Worm (Caenorhabditis elegans) whole organism, L1 larva: ENCODE results near the gene tba-9.

Experiments
- C04F5.9 ChIP-seq: sonication (generic microtip); optimal IDR thresholded peaks from 2 replicates; lab custom pipeline; 2016; ENCODE audit warnings: missing genetic modification characterization, missing compliant biosample characterization
- C34B4.2 ChIP-seq: sonication (generic microtip); optimal IDR thresholded peaks from 2 replicates; lab custom pipeline; 2017; ENCODE audit warnings: mild to moderate bottlenecking, missing genetic modification characterization, missing compliant biosample characterization
- F16B12.6 ChIP-seq: fragments of 150-350 bp; optimal IDR thresholded peaks from 2 replicates; lab custom pipeline; 2014; ENCODE audit warnings: missing biosample characterization, missing genetic modification characterization
- aha-1 ChIP-seq: fragments of 150-350 bp; optimal IDR thresholded peaks from 2 replicates; lab custom pipeline; 2014; ENCODE audit warnings: missing biosample characterization, missing genetic modification characterization
- aly-2 ChIP-seq: fragments of 150-350 bp; optimal IDR thresholded peaks from 2 replicates; lab custom pipeline; 2014; ENCODE audit warnings: missing biosample characterization, missing genetic modification characterization
- ama-1 ChIP-seq: fragments of 150-350 bp; optimal IDR thresholded peaks from 2 replicates; lab custom pipeline; 2014
- blmp-1 ChIP-seq: fragments of 150-350 bp; optimal IDR thresholded peaks from 2 replicates; lab custom pipeline; 2014; ENCODE audit warnings: missing biosample characterization, missing genetic modification characterization
- ceh-82 ChIP-seq, 3 experiments: fragments of 150-350 bp in 1 of 3; sonication (generic microtip) in 2 of 3; optimal IDR thresholded peaks; 2 replicates each; lab custom pipeline; 2014 to 2017; ENCODE audit warnings: missing biosample characterization in 3 of 3, missing genetic modification characterization in 3 of 3
- ceh-88 ChIP-seq: fragments of 200-800 bp; sonication (Bioruptor generic); IDR thresholded peaks from 2 replicates; pipeline ENCODE4 v1.3.6; 2022; ENCODE audit warnings: missing genetic modification characterization, missing compliant biosample characterization
- dsc-1 ChIP-seq: sonication (generic microtip); optimal IDR thresholded peaks from 2 replicates; lab custom pipeline; 2016; ENCODE audit warnings: mild to moderate bottlenecking, missing genetic modification characterization, missing compliant biosample characterization
- elt-2 ChIP-seq: sonication (generic microtip); optimal IDR thresholded peaks from 2 replicates; lab custom pipeline; 2016; ENCODE audit warnings: missing genetic modification characterization, mild to moderate bottlenecking, inconsistent platforms, missing compliant biosample characterization, missing genetic modification reagents
- elt-3 ChIP-seq, 6 experiments: fragments of 150-350 bp in 1 of 6; sonication (generic microtip); optimal IDR thresholded peaks; 2 replicates each; lab custom pipeline; 2017 to 2018; ENCODE audit warnings: missing biosample characterization in 6 of 6, missing genetic modification characterization in 6 of 6, inconsistent platforms in 1 of 6
- ets-5 ChIP-seq: fragments of 200-800 bp; sonication (Bioruptor generic); IDR thresholded peaks from 2 replicates; pipeline ENCODE4 v1.3.6; 2022; ENCODE audit warnings: missing genetic modification characterization, missing compliant biosample characterization
- fkh-8 ChIP-seq: sonication (generic microtip); optimal IDR thresholded peaks from 2 replicates; lab custom pipeline; 2016; ENCODE audit warnings: mild to moderate bottlenecking, missing genetic modification characterization, missing compliant biosample characterization
- hlh-17 ChIP-seq: fragments of 200-800 bp; sonication (Bioruptor generic); optimal IDR thresholded peaks from 2 replicates; lab custom pipeline; 2018; ENCODE audit warnings: missing genetic modification characterization, mild to moderate bottlenecking, missing compliant biosample characterization, moderate library complexity, borderline replicate concordance
- isw-1 ChIP-seq: fragments of 200-800 bp; sonication (Bioruptor generic); IDR thresholded peaks from 2 replicates; pipeline ENCODE4 v1.3.6; 2022; ENCODE audit warnings: missing genetic modification characterization, missing compliant biosample characterization
- jun-1 ChIP-seq: fragments of 150-350 bp; optimal IDR thresholded peaks from 2 replicates; lab custom pipeline; 2014; ENCODE audit warnings: missing biosample characterization, missing genetic modification reagents, missing genetic modification characterization
- lin-14 ChIP-seq: fragments of 200-800 bp; sonication (Bioruptor generic); optimal IDR thresholded peaks from 2 replicates; lab custom pipeline; 2018; ENCODE audit warnings: mild to moderate bottlenecking, missing genetic modification characterization, moderate library complexity, missing compliant biosample characterization
- lin-15B ChIP-seq: fragments of 150-350 bp; sonication (generic microtip); optimal IDR thresholded peaks from 3 replicates; lab custom pipeline; 2014; ENCODE audit warnings: missing biosample characterization, missing genetic modification characterization
- lin-39 ChIP-seq: fragments of 150-350 bp; optimal IDR thresholded peaks from 2 replicates; lab custom pipeline; 2014; ENCODE audit warnings: missing biosample characterization, missing genetic modification reagents, missing genetic modification characterization
- lir-3 ChIP-seq: sonication (generic microtip); optimal IDR thresholded peaks from 2 replicates; lab custom pipeline; 2016; ENCODE audit warnings: mild to moderate bottlenecking, missing genetic modification characterization, moderate library complexity, missing compliant biosample characterization; ENCODE audit not compliant: poor library complexity
- mdl-1 ChIP-seq, 2 experiments: fragments of 150-350 bp; optimal IDR thresholded peaks; 2 replicates each; lab custom pipeline; 2014 to 2017; ENCODE audit warnings: missing biosample characterization in 2 of 2, missing genetic modification characterization in 2 of 2, inconsistent platforms in 1 of 2
- mef-2 ChIP-seq: fragments of 150-350 bp; optimal IDR thresholded peaks from 2 replicates; lab custom pipeline; 2014; ENCODE audit warnings: missing biosample characterization, missing genetic modification characterization
- nhr-11 ChIP-seq: fragments of 150-350 bp; optimal IDR thresholded peaks from 2 replicates; lab custom pipeline; 2014; ENCODE audit warnings: missing biosample characterization, missing genetic modification characterization
- nhr-12 ChIP-seq: sonication (generic microtip); optimal IDR thresholded peaks from 2 replicates; lab custom pipeline; 2017; ENCODE audit warnings: missing biosample characterization, missing genetic modification characterization
- nhr-28 ChIP-seq: fragments of 150-350 bp; optimal IDR thresholded peaks from 2 replicates; lab custom pipeline; 2014; ENCODE audit warnings: missing biosample characterization, missing genetic modification characterization
- nhr-47 ChIP-seq: sonication (generic microtip); optimal IDR thresholded peaks from 2 replicates; lab custom pipeline; 2016; ENCODE audit warnings: mild to moderate bottlenecking, missing genetic modification characterization, moderate library complexity, missing compliant biosample characterization
- nhr-71 ChIP-seq: sonication (generic microtip); optimal IDR thresholded peaks from 2 replicates; lab custom pipeline; 2016; ENCODE audit warnings: mild to moderate bottlenecking, missing genetic modification characterization, moderate library complexity, missing compliant biosample characterization
- nhr-76 ChIP-seq: sonication (generic microtip); optimal IDR thresholded peaks from 2 replicates; lab custom pipeline; 2017; ENCODE audit warnings: missing biosample characterization, missing genetic modification characterization
- nhr-77 ChIP-seq: fragments of 150-350 bp; optimal IDR thresholded peaks from 2 replicates; lab custom pipeline; 2014; ENCODE audit warnings: missing biosample characterization, missing genetic modification characterization
- nhr-85 ChIP-seq: sonication (generic microtip); peaks from one replicate; lab custom pipeline; 2016; ENCODE audit warnings: missing genetic modification characterization, inconsistent platforms, missing compliant biosample characterization
- nhr-90 ChIP-seq: sonication (generic microtip); optimal IDR thresholded peaks from 2 replicates; lab custom pipeline; 2016; ENCODE audit warnings: mild to moderate bottlenecking, missing genetic modification characterization, missing compliant biosample characterization; ENCODE audit not compliant: poor library complexity
- pax-3 ChIP-seq: fragments of 200-800 bp; sonication (Bioruptor generic); optimal IDR thresholded peaks from 2 replicates; lab custom pipeline; 2018; ENCODE audit warnings: mild to moderate bottlenecking, missing genetic modification characterization, moderate library complexity, missing compliant biosample characterization
- pqm-1 ChIP-seq: sonication (generic microtip); optimal IDR thresholded peaks from 3 replicates; lab custom pipeline; 2017; ENCODE audit warnings: missing biosample characterization, missing genetic modification characterization
- snu-23 ChIP-seq: sonication (generic microtip); optimal IDR thresholded peaks from 2 replicates; lab custom pipeline; 2016; ENCODE audit warnings: missing genetic modification characterization, missing compliant biosample characterization
- sox-4 ChIP-seq: sonication (generic microtip); optimal IDR thresholded peaks from 2 replicates; lab custom pipeline; 2016; ENCODE audit warnings: missing genetic modification characterization, missing compliant biosample characterization
- sup-37 ChIP-seq: fragments of 200-800 bp; sonication (Bioruptor generic); optimal IDR thresholded peaks from 2 replicates; lab custom pipeline; 2018; ENCODE audit warnings: mild to moderate bottlenecking, missing genetic modification characterization, missing compliant biosample characterization
- tbx-2 ChIP-seq: sonication (generic microtip); optimal IDR thresholded peaks from 2 replicates; lab custom pipeline; 2016; ENCODE audit warnings: missing genetic modification characterization, missing compliant biosample characterization
- unc-130 ChIP-seq: fragments of 150-350 bp; optimal IDR thresholded peaks from 2 replicates; lab custom pipeline; 2017; ENCODE audit warnings: missing biosample characterization, missing genetic modification characterization, inconsistent platforms
- unc-62 ChIP-seq: fragments of 150-350 bp; optimal IDR thresholded peaks from 2 replicates; lab custom pipeline; 2014; ENCODE audit warnings: missing biosample characterization, missing genetic modification reagents, missing genetic modification characterization
- unc-98 ChIP-seq: fragments of 200-800 bp; sonication (Bioruptor generic); IDR thresholded peaks from 2 replicates; pipeline ENCODE4 v1.3.6; 2022; ENCODE audit warnings: missing genetic modification characterization, missing compliant biosample characterization
- vab-15 ChIP-seq: sonication (generic microtip); optimal IDR thresholded peaks from 2 replicates; lab custom pipeline; 2017; ENCODE audit warnings: missing genotype, mild to moderate bottlenecking, missing genetic modification characterization, missing compliant biosample characterization
- ztf-11 ChIP-seq, 2 experiments: sonication (generic microtip); optimal IDR thresholded peaks; 2 replicates each; lab custom pipeline; 2016 to 2017; ENCODE audit warnings: missing genetic modification characterization in 2 of 2, missing biosample characterization in 1 of 2, missing compliant biosample characterization in 1 of 2
- ztf-4 ChIP-seq: fragments of 150-350 bp; optimal IDR thresholded peaks from 2 replicates; lab custom pipeline; 2014; ENCODE audit warnings: missing biosample characterization, missing genetic modification characterization

Gene tba-9

DNA sequence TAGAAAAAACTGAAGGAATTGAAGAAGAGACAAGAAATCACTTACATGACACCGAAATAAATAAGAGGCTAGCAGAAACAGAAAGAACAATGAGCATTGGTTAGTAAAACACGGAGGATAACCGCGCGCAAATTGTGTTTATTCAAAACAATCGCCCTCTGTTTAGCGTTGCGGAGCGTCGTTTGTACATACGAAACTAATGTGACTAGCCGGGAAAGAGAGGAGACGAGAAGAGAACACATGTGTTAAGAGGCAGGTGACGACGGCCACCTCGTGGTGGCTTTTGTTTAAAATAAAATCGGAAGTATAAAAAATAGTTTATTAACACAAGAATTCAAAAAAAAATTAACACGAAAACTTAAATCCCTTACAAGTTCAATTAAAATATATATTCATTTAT, 6.8 kb upstream of the tba-9 start, which contains the start of gene F40F4.7 (continued):
- TF ChIP-seq fkh-8 (tag; lab: Kevin White, UChicago) = peak; percentile 27
- TF ChIP-seq unc-62 (GFP tag; lab: Kevin White, UChicago) = no peak
- no peak for TF ChIP-seq aly-2 (tag; lab: Kevin White, UChicago)
- TF ChIP-seq nhr-12 (tag; lab: Kevin White, UChicago) = no peak
- TF ChIP-seq ets-5 (GFP tag; lab: Robert Waterston, UW) = no peak

DNA sequence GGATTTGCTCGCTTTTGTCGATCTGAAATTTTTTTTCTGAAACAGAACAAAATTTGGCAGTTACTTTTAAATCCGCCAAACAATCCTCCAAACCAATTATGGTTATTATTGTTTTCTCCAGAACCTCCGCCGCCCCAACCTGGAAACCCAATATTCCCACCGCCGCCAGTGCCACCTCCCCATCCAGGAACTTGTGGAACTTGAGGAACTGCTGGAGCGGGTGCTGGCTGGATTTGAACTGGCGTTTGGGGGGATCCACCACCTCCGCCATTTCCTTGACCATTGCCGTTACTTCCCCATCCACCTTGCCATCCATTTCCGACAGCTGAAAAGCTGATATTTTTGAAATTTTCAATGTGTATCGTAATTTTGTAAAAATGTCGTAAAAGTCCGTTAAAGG, 4.8 kb upstream of the tba-9 start:
- TF ChIP-seq unc-62 (GFP tag; lab: Kevin White, UChicago) (no peak), nhr-47 (tag; lab: Kevin White, UChicago) (no peak), nhr-28 (tag; lab: Kevin White, UChicago) (no peak), C04F5.9 (no peak), ceh-88 (GFP tag; lab: Robert Waterston, UW) (no peak), tbx-2 (tag; lab: Kevin White, UChicago) (no peak), F16B12.6 (tag; lab: Kevin White, UChicago) (no peak), unc-98 (GFP tag; lab: Robert Waterston, UW) (no peak), lir-3 (tag; lab: Kevin White, UChicago) (no peak), jun-1 (tag; lab: Kevin White, UChicago) (no peak), ztf-4 (tag; lab: Kevin White, UChicago) (no peak), fkh-8 (tag; lab: Kevin White, UChicago) (no peak), nhr-85 (tag; lab: Kevin White, UChicago) (no peak)

DNA sequence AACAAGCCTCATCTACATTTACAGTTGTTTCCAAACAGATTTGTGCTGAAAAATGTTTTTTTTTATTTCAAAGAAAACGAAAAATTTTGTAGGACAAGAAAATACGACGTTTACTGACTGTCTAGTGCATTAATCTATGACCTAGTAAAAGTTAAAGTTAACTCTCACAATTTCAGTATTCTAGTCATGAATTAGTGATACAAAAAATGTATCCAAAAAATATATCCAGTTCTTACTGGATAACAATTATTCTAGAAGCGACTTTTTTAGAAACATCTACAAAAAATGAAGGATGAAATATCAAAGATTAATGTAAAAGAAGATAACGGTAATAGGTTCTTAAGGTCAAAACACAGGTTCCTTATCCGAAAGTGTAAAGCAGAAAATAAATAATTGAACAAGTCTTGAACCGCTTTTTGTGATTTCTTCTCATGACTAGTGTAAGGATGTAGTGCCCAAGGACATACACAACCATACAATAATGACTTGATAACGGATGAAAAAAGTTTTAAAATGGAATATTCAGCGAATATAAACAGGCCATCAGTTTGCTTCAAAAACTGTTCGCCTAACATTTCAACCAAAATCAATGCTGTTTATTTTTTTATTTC, 2.0 kb upstream of the tba-9 start, which contains the start of gene pqn-37:
Gene pqn-37, minus strand, starts transcription at position 51 of the 611 bp plus-strand sequence.
- TF ChIP-seq ceh-88 (GFP tag; lab: Robert Waterston, UW) (no peak), hlh-17 (GFP tag; lab: Kevin White, UChicago) (no peak), fkh-8 (tag; lab: Kevin White, UChicago) (no peak), pax-3 (tag; lab: Kevin White, UChicago) (no peak), lin-14 (GFP tag; lab: Kevin White, UChicago) (peak; percentile 17), aha-1 (tag; lab: Kevin White, UChicago) (no peak), nhr-71 (tag; lab: Kevin White, UChicago) (peak; percentile 42), mef-2 (tag; lab: Kevin White, UChicago) (no peak), C34B4.2 (tag; lab: Kevin White, UChicago) (no peak), nhr-85 (tag; lab: Kevin White, UChicago) (peak; percentile 55), isw-1 (GFP tag; lab: Robert Waterston, UW) (no peak), C04F5.9 (no peak), unc-130 (no peak)

DNA sequence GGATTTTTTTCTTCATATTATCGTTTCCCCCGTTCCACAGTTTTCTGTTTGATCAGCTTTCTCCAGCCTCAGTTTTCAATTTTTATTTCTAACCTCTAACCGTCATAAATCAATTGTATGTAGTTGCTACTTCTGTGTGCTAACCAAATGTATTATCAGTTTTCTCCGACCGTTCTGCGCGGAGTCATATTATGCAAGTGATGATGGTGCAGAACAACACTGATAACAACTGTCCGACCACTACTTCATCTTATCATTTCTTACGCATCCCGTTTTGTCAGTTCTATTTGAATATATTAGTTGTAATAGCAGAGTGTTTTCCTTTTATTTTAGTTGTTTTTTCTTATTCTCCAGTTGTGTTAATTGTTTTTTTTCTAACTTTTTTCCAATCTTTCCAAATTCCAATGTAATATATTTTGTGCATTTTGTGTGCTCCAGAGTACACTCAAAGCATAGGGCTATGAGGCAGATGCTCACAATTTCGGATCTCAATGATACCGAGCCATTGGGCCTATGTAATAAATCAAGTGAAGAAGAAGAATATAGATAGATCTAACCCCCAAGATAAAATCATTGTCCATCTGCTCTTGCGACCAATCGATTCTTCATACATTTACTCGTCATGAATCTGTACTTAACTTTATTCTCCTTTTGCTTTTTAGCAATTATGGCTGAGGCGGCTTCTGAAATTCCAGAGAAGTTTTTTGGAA, 4.3 kb downstream of the tba-9 start, which contains the start of gene lbp-3:
Gene lbp-3, plus strand, starts transcription at position 589 of the 710 bp plus-strand sequence.
- TF ChIP-seq ztf-11 (tag; optimal IDR thresholded peaks at IDR 0.05; lab: Kevin White, UChicago) (no peak), mdl-1 (tag; optimal IDR thresholded peaks at IDR 0.05; lab: Kevin White, UChicago) (no peak), blmp-1 (no peak), nhr-76 (tag; lab: Kevin White, UChicago) (no peak), tbx-2 (tag; lab: Kevin White, UChicago) (no peak), ceh-82 (tag; optimal IDR thresholded peaks at IDR 0.05; lab: Kevin White, UChicago) (no peak), snu-23 (no peak), nhr-71 (tag; lab: Kevin White, UChicago) (peak; percentile 34), lin-39 (tag; lab: Kevin White, UChicago) (no peak), F16B12.6 (tag; lab: Kevin White, UChicago) (no peak), aly-2 (tag; lab: Kevin White, UChicago) (no peak), pqm-1 (tag; lab: Kevin White, UChicago) (peak; percentile 99), sox-4 (no peak), jun-1 (tag; lab: Kevin White, UChicago) (peak; percentile 1), unc-62 (GFP tag; lab: Kevin White, UChicago) (no peak), elt-3 (tag; optimal IDR thresholded peaks at IDR 0.05; lab: Kevin White, UChicago) (no peak), vab-15 (tag; lab: Kevin White, UChicago) (no peak), fkh-8 (tag; lab: Kevin White, UChicago) (no peak), nhr-77 (tag; lab: Kevin White, UChicago) (no peak), dsc-1 (tag; lab: Kevin White, UChicago) (peak; percentile 31), nhr-11 (tag; lab: Kevin White, UChicago) (no peak), ama-1 (lab: Kevin White, UChicago) (no peak), lin-15B (tag; lab: Kevin White, UChicago) (no peak), elt-2 (tag; lab: Kevin White, UChicago) (peak; percentile 98), sup-37 (GFP tag; lab: Kevin White, UChicago) (no peak), nhr-90 (tag; lab: Kevin White, UChicago) (peak; percentile 7)
